Fruit fly (Drosophila melanogaster) S2 (cell line): Measurements from ENCODE around the gene CG17028.

ENCODE experiments used
- CG8478 ChIP-seq: fragments of >200 bp; optimal IDR thresholded peaks from 2 replicates; lab custom pipeline; 2018
- CTCF ChIP-seq, 2 experiments: fragments of >200 bp; optimal IDR thresholded peaks; 2 replicates each; lab custom pipeline; 2018

CG17028 gene

dm6 chr3L:16011319-16012210, 33.2 kb downstream of the CG17028 start, which contains the start of gene mib1:
TSS of gene mib1 (minus strand) at chr3L:16011812.
- TF ChIP-seq CTCF (optimal IDR thresholded peaks at IDR 0.05; lab: Kevin White, UChicago): peak; percentile 55
- no peak for TF ChIP-seq CG8478 (lab: Kevin White, UChicago)

DNA sequence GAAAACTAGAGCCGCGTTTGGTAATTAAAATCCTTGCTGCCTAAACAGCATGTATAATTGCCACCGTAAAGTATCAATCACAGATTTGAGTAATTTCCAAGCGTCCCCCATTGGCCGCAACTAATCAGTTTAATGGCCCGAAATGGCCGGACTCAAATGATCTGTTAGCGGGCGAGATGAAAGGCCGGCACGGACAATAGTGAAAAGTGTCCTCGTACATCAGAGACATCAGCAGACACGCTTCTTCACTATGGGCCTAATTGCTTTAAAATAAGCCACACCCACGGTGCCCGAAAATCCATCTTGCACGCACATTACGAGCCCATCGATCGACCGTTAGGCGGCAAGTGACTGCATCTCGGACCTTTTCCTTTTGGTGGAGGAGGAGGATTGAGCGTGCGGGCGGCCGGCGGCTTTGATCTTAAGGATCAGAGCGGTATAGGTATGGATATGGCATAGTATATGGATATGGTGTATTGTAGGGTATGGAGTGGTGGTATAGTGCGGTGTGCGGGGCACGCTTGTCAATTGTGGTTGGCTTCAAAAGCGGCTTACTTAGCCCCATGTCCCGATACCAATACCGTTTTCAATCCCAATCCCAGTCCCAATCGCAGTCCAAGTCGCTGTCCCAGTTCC, 34.1 kb downstream of the CG17028 start:
- no peak for TF ChIP-seq CTCF (optimal IDR thresholded peaks at IDR 0.05; lab: Kevin White, UChicago)
- TF ChIP-seq CG8478 (lab: Kevin White, UChicago): no peak

dm6 chr3L:16013198-16013982, 35.1 kb downstream of the CG17028 start:
- TF ChIP-seq CG8478 (lab: Kevin White, UChicago) (no peak), CTCF (optimal IDR thresholded peaks at IDR 0.05; lab: Kevin White, UChicago) (no peak)

- TF ChIP-seq CTCF (optimal IDR thresholded peaks at IDR 0.05; lab: Kevin White, UChicago) (no peak), CG8478 (lab: Kevin White, UChicago) (no peak)
Observed at dm6 chr3L:16014515-16014914, 36.2 kb downstream of the CG17028 start.

DNA sequence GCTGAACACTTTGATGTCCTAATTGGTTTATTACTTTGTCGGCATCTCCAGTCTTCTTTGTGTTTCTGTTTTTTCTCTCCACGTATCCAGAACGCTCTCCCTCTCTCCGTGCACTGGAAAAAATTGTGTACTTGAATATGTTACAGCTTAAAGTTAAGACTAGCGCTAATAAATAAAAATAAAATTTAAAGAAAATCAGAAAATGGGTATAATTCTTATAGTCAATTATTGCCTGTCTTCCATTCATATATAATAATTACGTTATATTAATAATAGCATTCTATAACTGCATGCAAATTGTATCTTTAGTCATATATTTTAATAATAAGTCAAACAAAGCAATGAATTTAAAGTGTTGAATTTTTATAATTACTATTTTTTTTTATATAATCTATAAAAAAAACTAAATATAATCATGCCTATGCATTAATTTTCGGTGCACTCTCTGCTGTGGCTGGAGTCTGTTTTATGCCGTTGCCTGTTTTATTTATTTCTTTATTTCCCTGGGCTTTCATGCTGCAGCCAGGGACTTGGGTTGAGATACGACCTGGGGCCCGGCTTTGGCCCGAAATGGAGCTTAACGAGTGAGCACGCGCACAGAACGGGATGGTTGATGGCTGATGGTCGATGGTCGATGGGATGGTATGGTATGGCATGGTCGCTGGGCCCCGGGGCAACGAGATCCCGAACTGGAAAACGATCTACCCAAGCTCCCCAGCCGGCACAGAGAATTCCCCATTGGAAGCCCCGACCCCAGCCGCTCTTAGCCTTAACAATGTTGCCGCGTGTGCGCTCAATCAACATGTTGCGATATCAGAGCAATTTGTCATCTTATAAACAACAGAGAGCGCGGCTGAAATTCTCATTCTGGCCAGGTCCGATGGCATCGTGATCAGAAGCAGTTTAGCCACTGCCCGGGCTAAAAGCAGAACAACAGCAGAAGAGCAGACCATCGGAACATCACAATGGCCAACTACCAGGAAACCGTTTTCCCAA, 37.7 kb downstream of the CG17028 start:
- TF ChIP-seq CG8478 (lab: Kevin White, UChicago) (no peak), CTCF (optimal IDR thresholded peaks at IDR 0.05; lab: Kevin White, UChicago) (no peak)

DNA sequence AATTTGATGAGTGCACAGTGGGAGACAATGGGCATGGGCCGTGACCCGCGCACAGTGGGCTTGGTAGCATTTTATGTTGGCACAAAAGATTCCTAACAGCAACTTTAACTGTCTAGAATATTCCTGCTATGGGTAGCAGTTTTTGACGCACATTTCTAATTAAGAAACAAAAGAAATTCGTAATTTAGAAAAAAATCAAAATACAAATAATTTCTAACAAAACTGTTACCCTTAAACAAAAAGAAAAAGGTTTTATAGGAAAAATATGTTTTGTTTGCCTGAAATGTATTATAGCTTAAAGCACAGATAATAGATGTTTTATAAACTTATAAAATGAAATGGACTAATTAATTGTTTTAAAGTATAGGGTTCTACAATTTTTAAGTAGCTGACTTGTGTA, 38.6 kb downstream of the CG17028 start:
- TF ChIP-seq CTCF (optimal IDR thresholded peaks at IDR 0.05; lab: Kevin White, UChicago): no peak
- TF ChIP-seq CG8478 (lab: Kevin White, UChicago): no peak

DNA sequence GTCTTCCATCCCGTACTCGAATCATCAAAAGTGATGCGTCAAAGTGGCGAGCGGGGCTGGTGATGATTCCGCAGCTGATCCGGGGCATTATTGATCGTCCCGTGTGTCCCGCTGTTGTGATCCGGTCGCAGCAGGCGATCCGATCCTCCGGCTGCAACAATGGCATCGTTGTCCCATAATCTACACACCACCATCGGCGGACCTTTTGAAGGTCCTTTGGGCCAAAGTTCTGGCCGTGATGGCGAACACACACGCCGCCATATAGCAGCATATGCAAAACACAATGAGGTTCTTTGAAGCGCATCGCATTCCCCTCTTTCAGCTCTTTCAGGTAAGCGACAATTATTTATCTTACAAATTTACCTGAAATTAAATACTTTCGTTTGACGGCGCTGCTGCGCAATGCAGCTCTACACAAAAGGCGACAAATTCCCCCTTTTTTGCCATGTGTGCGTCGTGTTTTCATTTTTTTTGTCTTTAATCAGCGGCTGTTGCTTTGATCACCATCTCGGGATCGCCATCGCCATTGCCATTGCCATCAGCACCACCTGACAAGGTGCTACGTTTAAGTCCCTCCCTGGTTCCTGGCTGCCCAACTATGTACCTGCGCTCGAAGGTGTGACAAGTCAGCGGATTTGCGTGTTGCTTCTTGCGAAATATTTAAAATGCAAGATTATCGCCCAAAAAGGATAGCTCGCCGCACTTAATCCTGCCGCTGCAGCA, 39.4 kb downstream of the CG17028 start:
- TF ChIP-seq CTCF (optimal IDR thresholded peaks at IDR 0.05; lab: Kevin White, UChicago) (no peak), CG8478 (lab: Kevin White, UChicago) (no peak)

DNA sequence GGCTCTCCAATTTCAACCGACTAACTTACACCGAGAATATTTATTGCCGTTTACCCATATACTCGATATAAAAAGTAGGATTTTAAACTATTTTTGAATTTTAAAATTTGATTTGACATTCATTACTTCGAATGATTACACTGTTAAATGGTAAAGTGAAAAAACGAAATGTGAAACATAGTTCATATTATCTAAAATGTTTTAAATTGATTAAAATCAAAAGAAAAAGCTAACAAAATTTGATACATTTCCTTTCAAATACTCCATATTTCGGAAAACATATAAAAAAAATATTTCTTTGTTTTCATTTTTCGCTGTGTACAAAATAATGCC, 39.9 kb downstream of the CG17028 start:
- TF ChIP-seq CG8478 (lab: Kevin White, UChicago) (no peak), CTCF (optimal IDR thresholded peaks at IDR 0.05; lab: Kevin White, UChicago) (no peak)

dm6 chr3L:16018721-16019120, 40.4 kb downstream of the CG17028 start:
- TF ChIP-seq CG8478 (lab: Kevin White, UChicago): no peak
- TF ChIP-seq CTCF (optimal IDR thresholded peaks at IDR 0.05; lab: Kevin White, UChicago): no peak

dm6 chr3L:16019144-16020006, 41.1 kb downstream of the CG17028 start:
- no peak for TF ChIP-seq CTCF (optimal IDR thresholded peaks at IDR 0.05; lab: Kevin White, UChicago)
- no peak for TF ChIP-seq CG8478 (lab: Kevin White, UChicago)

dm6 chr3L:16021064-16021683, 42.9 kb downstream of the CG17028 start:
- TF ChIP-seq CTCF (optimal IDR thresholded peaks at IDR 0.05; lab: Kevin White, UChicago): no peak
- no peak for TF ChIP-seq CG8478 (lab: Kevin White, UChicago)
